Fruit fly (Drosophila melanogaster) whole organism, embryonic: ENCODE results near the gene eys.
A peak's percentile ranks its signal among the peaks of the same experiment; 100 is the strongest.

ENCODE experiments used
- Ada2b ChIP-seq: fragments of 200-800 bp; sonication (Bioruptor generic); IDR thresholded peaks from 2 replicates; pipeline ENCODE4 v1.3.6; 2022; ENCODE audit warnings: missing biosample characterization, missing genetic modification characterization
- Bgb ChIP-seq: fragments of 200-800 bp; sonication (Bioruptor generic); IDR thresholded peaks from 2 replicates; pipeline ENCODE4 v1.3.6; 2022; ENCODE audit warnings: missing biosample characterization, missing genetic modification characterization; ENCODE audit not compliant: partially characterized antibody
- CG11247 ChIP-seq: fragments of 200-800 bp; sonication (Bioruptor generic); IDR thresholded peaks from 2 replicates; pipeline ENCODE4 v1.3.6; 2022; ENCODE audit warnings: missing biosample characterization, missing genetic modification characterization
- CG11504 ChIP-seq: fragments of 200-800 bp; sonication (Bioruptor generic); optimal IDR thresholded peaks from 3 replicates; lab custom pipeline; 2019; ENCODE audit warnings: missing biosample characterization, mild to moderate bottlenecking, missing genetic modification characterization, moderate library complexity
- CG1233 ChIP-seq: fragments of 200-800 bp; sonication (Bioruptor generic); optimal IDR thresholded peaks from 4 replicates; lab custom pipeline; 2018; ENCODE audit warnings: missing biosample characterization, mild to moderate bottlenecking, missing genetic modification characterization
- CG13123 ChIP-seq: fragments of 200-800 bp; sonication (Bioruptor generic); optimal IDR thresholded peaks from 2 replicates; lab custom pipeline; 2016; ENCODE audit warnings: missing biosample characterization, missing genetic modification characterization
- CG14965 ChIP-seq: fragments of 200-800 bp; sonication (Bioruptor generic); optimal IDR thresholded peaks from 2 replicates; lab custom pipeline; 2016; ENCODE audit warnings: missing biosample characterization, missing genetic modification characterization, borderline replicate concordance
- CG1603 ChIP-seq: fragments of 200-800 bp; sonication (Bioruptor generic); optimal IDR thresholded peaks from 2 replicates; lab custom pipeline; 2019; ENCODE audit warnings: missing biosample characterization, mild to moderate bottlenecking, missing genetic modification characterization, moderate library complexity
- CG2129 ChIP-seq: fragments of 200-800 bp; sonication (Bioruptor generic); IDR thresholded peaks from 2 replicates; pipeline ENCODE4 v1.3.6; 2022; ENCODE audit warnings: missing biosample characterization, missing genetic modification characterization; ENCODE audit not compliant: partially characterized antibody
- CG2712 ChIP-seq: fragments of 200-800 bp; optimal IDR thresholded peaks from 3 replicates; lab custom pipeline; 2019; ENCODE audit warnings: missing biosample characterization, mild to moderate bottlenecking, missing genetic modification characterization, moderate library complexity
- CG2875 ChIP-seq: fragments of 200-800 bp; sonication (Bioruptor generic); optimal IDR thresholded peaks from 2 replicates; lab custom pipeline; 2017; ENCODE audit warnings: missing biosample characterization, mild to moderate bottlenecking, missing genetic modification characterization, missing genetic modification reagents
- CG3163 ChIP-seq: fragments of 200-800 bp; sonication (Bioruptor generic); optimal IDR thresholded peaks from 3 replicates; lab custom pipeline; 2016; ENCODE audit warnings: missing biosample characterization, missing genetic modification characterization
- CG3726 ChIP-seq: fragments of 200-800 bp; sonication (Bioruptor generic); IDR thresholded peaks from 3 replicates; pipeline ENCODE4, ENCODE4 v1.3.6; 2022; ENCODE audit warnings: missing biosample characterization, missing genetic modification characterization
- CG4820 ChIP-seq: fragments of 200-800 bp; sonication (Bioruptor generic); optimal IDR thresholded peaks from 3 replicates; lab custom pipeline; 2016; ENCODE audit warnings: missing biosample characterization, missing genetic modification characterization
- CG6791 ChIP-seq: fragments of 200-800 bp; sonication (Bioruptor generic); IDR thresholded peaks from 3 replicates; pipeline ENCODE4 v1.3.6; 2022; ENCODE audit warnings: missing biosample characterization, missing genetic modification characterization; ENCODE audit not compliant: partially characterized antibody
- CG7271 ChIP-seq: fragments of 200-800 bp; sonication (Bioruptor generic); optimal IDR thresholded peaks from 2 replicates; lab custom pipeline; 2018; ENCODE audit warnings: missing biosample characterization, mild to moderate bottlenecking, missing genetic modification characterization, moderate library complexity
- CG8924 ChIP-seq: fragments of 200-800 bp; optimal IDR thresholded peaks from 3 replicates; lab custom pipeline; 2019; ENCODE audit warnings: missing biosample characterization, mild to moderate bottlenecking, missing genetic modification characterization, moderate library complexity
- CG8944 ChIP-seq: fragments of 200-800 bp; sonication (Bioruptor generic); optimal IDR thresholded peaks from 3 replicates; lab custom pipeline; 2016; ENCODE audit warnings: missing biosample characterization, missing genetic modification characterization
- CG9817 ChIP-seq: fragments of 200-800 bp; sonication (Bioruptor generic); optimal IDR thresholded peaks from 2 replicates; lab custom pipeline; 2018; ENCODE audit warnings: missing biosample characterization, mild to moderate bottlenecking, missing genetic modification characterization, moderate library complexity
- CTCF ChIP-seq: fragments of 200-800 bp; sonication (Bioruptor generic); optimal IDR thresholded peaks from 2 replicates; lab custom pipeline; 2017; ENCODE audit warnings: missing biosample characterization, mild to moderate bottlenecking, missing genetic modification characterization, moderate library complexity
- D19B ChIP-seq: fragments of 200-800 bp; sonication (Bioruptor generic); optimal IDR thresholded peaks from 2 replicates; lab custom pipeline; 2017; ENCODE audit warnings: missing biosample characterization, mild to moderate bottlenecking, missing genetic modification characterization
- Fer1 ChIP-seq: fragments of 200-800 bp; sonication (Bioruptor generic); optimal IDR thresholded peaks from 2 replicates; lab custom pipeline; 2017; ENCODE audit warnings: missing biosample characterization, mild to moderate bottlenecking, missing genetic modification characterization
- Fer2 ChIP-seq: fragments of 200-800 bp; sonication (Bioruptor generic); optimal IDR thresholded peaks from 2 replicates; lab custom pipeline; 2018; ENCODE audit warnings: missing biosample characterization, mild to moderate bottlenecking, missing genetic modification characterization, moderate library complexity
- Gsc ChIP-seq: fragments of 200-800 bp; sonication (Bioruptor generic); IDR thresholded peaks from 2 replicates; pipeline ENCODE4 v1.3.6; 2022; ENCODE audit warnings: missing biosample characterization, missing genetic modification characterization
- H15 ChIP-seq: fragments of 200-800 bp; sonication (Bioruptor generic); IDR thresholded peaks from 3 replicates; pipeline ENCODE4 v1.3.6; 2022; ENCODE audit warnings: missing biosample characterization, missing genetic modification characterization
- Hr3 ChIP-seq: fragments of 200-800 bp; sonication (Bioruptor generic); optimal IDR thresholded peaks from 3 replicates; lab custom pipeline; 2016; ENCODE audit warnings: missing biosample characterization, missing genetic modification characterization
- Kr ChIP-seq: fragments of 200-800 bp; sonication (Bioruptor generic); optimal IDR thresholded peaks from 2 replicates; lab custom pipeline; 2017; ENCODE audit warnings: missing biosample characterization, mild to moderate bottlenecking, missing genetic modification characterization
- NC2β ChIP-seq: fragments of 200-800 bp; sonication (Bioruptor generic); optimal IDR thresholded peaks from 2 replicates; lab custom pipeline; 2016; ENCODE audit warnings: missing biosample characterization, missing genetic modification characterization
- NK7.1 ChIP-seq: fragments of 200-800 bp; sonication (Bioruptor generic); optimal IDR thresholded peaks from 3 replicates; lab custom pipeline; 2016; ENCODE audit warnings: missing biosample characterization, missing genetic modification characterization
- Oli ChIP-seq: fragments of 200-800 bp; sonication (Bioruptor generic); optimal IDR thresholded peaks from 2 replicates; lab custom pipeline; 2018; ENCODE audit warnings: missing biosample characterization, mild to moderate bottlenecking, missing genetic modification characterization, moderate library complexity
- Optix ChIP-seq: fragments of 200-800 bp; sonication (Bioruptor generic); IDR thresholded peaks from 3 replicates; pipeline ENCODE4 v1.3.6; 2022; ENCODE audit warnings: missing biosample characterization, missing genetic modification characterization
- Sry-β ChIP-seq: fragments of 200-800 bp; sonication (Bioruptor generic); optimal IDR thresholded peaks from 2 replicates; lab custom pipeline; 2018; ENCODE audit warnings: missing biosample characterization, mild to moderate bottlenecking, missing genetic modification characterization, moderate library complexity
- aop ChIP-seq: fragments of 200-800 bp; sonication (Bioruptor generic); IDR thresholded peaks from 2 replicates; pipeline ENCODE4 v1.3.6; 2022; ENCODE audit warnings: missing biosample characterization, missing genetic modification characterization
- cas ChIP-seq: fragments of 200-800 bp; sonication (Bioruptor generic); IDR thresholded peaks from 2 replicates; pipeline ENCODE4 v1.3.6; 2022; ENCODE audit warnings: missing biosample characterization, missing genetic modification characterization
- chm ChIP-seq: fragments of 200-800 bp; sonication (Bioruptor generic); IDR thresholded peaks from 2 replicates; pipeline ENCODE4 v1.3.6; 2022; ENCODE audit warnings: missing biosample characterization, missing genetic modification characterization
- cwo ChIP-seq: fragments of 200-800 bp; sonication (Bioruptor generic); optimal IDR thresholded peaks from 3 replicates; lab custom pipeline; 2017; ENCODE audit warnings: missing biosample characterization, missing genetic modification characterization, mild to moderate bottlenecking, moderate library complexity, missing genetic modification reagents
- dmrt99B ChIP-seq: fragments of 200-800 bp; sonication (Bioruptor generic); optimal IDR thresholded peaks from 2 replicates; lab custom pipeline; 2018; ENCODE audit warnings: missing biosample characterization, mild to moderate bottlenecking, missing genetic modification characterization, moderate library complexity
- ewg ChIP-seq: fragments of 200-800 bp; sonication (Bioruptor generic); optimal IDR thresholded peaks from 3 replicates; lab custom pipeline; 2017; ENCODE audit warnings: mild to moderate bottlenecking, missing biosample characterization, missing genetic modification reagents, missing genetic modification characterization
- gcm2 ChIP-seq: fragments of 200-800 bp; sonication (Bioruptor generic); optimal IDR thresholded peaks from 2 replicates; lab custom pipeline; 2016; ENCODE audit warnings: missing biosample characterization, missing genetic modification characterization
- gro ChIP-seq: fragments of 200-800 bp; sonication (Bioruptor generic); optimal IDR thresholded peaks from 2 replicates; lab custom pipeline; 2016; ENCODE audit warnings: missing biosample characterization, missing genetic modification characterization
- gsb ChIP-seq: fragments of 200-800 bp; sonication (Bioruptor generic); IDR thresholded peaks from 2 replicates; pipeline ENCODE4 v1.3.6; 2022; ENCODE audit warnings: missing biosample characterization, missing genetic modification characterization
- gsb-n ChIP-seq: fragments of 200-800 bp; sonication (Bioruptor generic); optimal IDR thresholded peaks from 3 replicates; lab custom pipeline; 2018; ENCODE audit warnings: missing biosample characterization, mild to moderate bottlenecking, missing genetic modification characterization
- hth ChIP-seq: fragments of >200 bp; optimal IDR thresholded peaks from 2 replicates; lab custom pipeline; 2017; ENCODE audit warnings: inconsistent platforms
- nerfin-2 ChIP-seq: fragments of 200-800 bp; sonication (Bioruptor generic); IDR thresholded peaks from 2 replicates; pipeline ENCODE4 v1.3.6; 2022; ENCODE audit warnings: missing biosample characterization, missing genetic modification characterization; ENCODE audit not compliant: partially characterized antibody
- org-1 ChIP-seq: fragments of 200-800 bp; sonication (Bioruptor generic); optimal IDR thresholded peaks from 2 replicates; lab custom pipeline; 2017; ENCODE audit warnings: missing biosample characterization, missing genetic modification characterization
- otp ChIP-seq: fragments of 200-800 bp; sonication (Bioruptor generic); IDR thresholded peaks from 3 replicates; pipeline ENCODE4, ENCODE4 v1.3.6; 2022; ENCODE audit warnings: missing biosample characterization, missing genetic modification characterization
- repo ChIP-seq: fragments of 200-800 bp; sonication (Bioruptor generic); optimal IDR thresholded peaks from 2 replicates; lab custom pipeline; 2016; ENCODE audit warnings: missing biosample characterization, missing genetic modification characterization
- schlank ChIP-seq: fragments of 200-800 bp; sonication (Bioruptor generic); optimal IDR thresholded peaks from 2 replicates; lab custom pipeline; 2018; ENCODE audit warnings: missing biosample characterization, mild to moderate bottlenecking, missing genetic modification characterization
- sqz ChIP-seq: fragments of 200-800 bp; sonication (Bioruptor generic); optimal IDR thresholded peaks from 3 replicates; lab custom pipeline; 2018; ENCODE audit warnings: missing biosample characterization, mild to moderate bottlenecking, missing genetic modification characterization
- ssp ChIP-seq: fragments of 200-800 bp; sonication (Bioruptor generic); IDR thresholded peaks from 2 replicates; pipeline ENCODE4 v1.3.6; 2022; ENCODE audit warnings: missing biosample characterization, missing genetic modification characterization
- ttk ChIP-seq: fragments of 200-800 bp; sonication (Bioruptor generic); IDR thresholded peaks from 2 replicates; pipeline ENCODE4 v2.1.2; 2022; ENCODE audit warnings: missing biosample characterization, missing genetic modification characterization

Gene eys

dm6 chr2L:2363626-2364147 lies 52.2 kb downstream of the eys start (continued):
- no peak for TF ChIP-seq Gsc (GFP tag; lab: Robert Waterston, UW)
- TF ChIP-seq chm (GFP tag; lab: Robert Waterston, UW), result peak; percentile 87
- TF ChIP-seq CG6791 (GFP tag; lab: Robert Waterston, UW), result no peak
- TF ChIP-seq CG11504, result peak; percentile 94
- peak; percentile 95 for TF ChIP-seq dmrt99B (tag; lab: Kevin White, UChicago)
- no peak for TF ChIP-seq nerfin-2 (GFP tag; lab: Robert Waterston, UW)
- peak; percentile 65 for TF ChIP-seq ewg (GFP tag; lab: Kevin White, UChicago)
- no peak for TF ChIP-seq CG2129 (GFP tag; lab: Robert Waterston, UW)
- TF ChIP-seq CG1603, result peak; percentile 70
- TF ChIP-seq gsb-n, result peak; percentile 94
- TF ChIP-seq Oli (tag; lab: Kevin White, UChicago), result peak; percentile 91
- peak; percentile 55 for TF ChIP-seq Hr3 (GFP tag; lab: Kevin White, UChicago)
- TF ChIP-seq ssp (GFP tag; lab: Robert Waterston, UW), result peak; percentile 17; the same call in 1 of the 2 replicates
- TF ChIP-seq otp (GFP tag; lab: Robert Waterston, UW), result peak; percentile 89; the same call in 2 of the 3 replicates
- no peak for TF ChIP-seq CG14965 (GFP tag; lab: Kevin White, UChicago)
- TF ChIP-seq CG9817 (tag; lab: Kevin White, UChicago), result peak; percentile 85
- TF ChIP-seq Fer1 (GFP tag; lab: Kevin White, UChicago), result peak; percentile 92
- TF ChIP-seq NC2β (GFP tag; lab: Kevin White, UChicago), result peak; percentile 53
- TF ChIP-seq CG11247 (GFP tag; lab: Robert Waterston, UW), result peak; percentile 54; the same call in 1 of the 2 replicates
- peak; percentile 47 for TF ChIP-seq CG13123 (GFP tag; lab: Kevin White, UChicago)
- TF ChIP-seq CG2875, result peak; percentile 88
- no peak for TF ChIP-seq aop (GFP tag; lab: Robert Waterston, UW)
- TF ChIP-seq Sry-β (GFP tag; lab: Kevin White, UChicago), result peak; percentile 33
- peak; percentile 51 for TF ChIP-seq schlank (tag; lab: Kevin White, UChicago)
- TF ChIP-seq NK7.1 (GFP tag; lab: Kevin White, UChicago), result peak; percentile 61
- peak; percentile 81 for TF ChIP-seq cwo (GFP tag; lab: Kevin White, UChicago)
- TF ChIP-seq CG2712 (tag; lab: Kevin White, UChicago), result peak; percentile 94
- TF ChIP-seq H15 (GFP tag; lab: Robert Waterston, UW), result peak; percentile 80; the same call in 2 of the 3 replicates
- TF ChIP-seq ttk (GFP tag; lab: Robert Waterston, UW), result peak; percentile 47; the same call in 1 of the 2 replicates
- TF ChIP-seq Bgb (GFP tag; lab: Robert Waterston, UW), result no peak
- peak; percentile 43 for TF ChIP-seq Kr
- peak; percentile 81 for TF ChIP-seq sqz (GFP tag; lab: Kevin White, UChicago)
- peak; percentile 91 for TF ChIP-seq CG8924 (tag; lab: Kevin White, UChicago)
- TF ChIP-seq cas (GFP tag; lab: Robert Waterston, UW), result peak; percentile 74
- peak; percentile 32 for TF ChIP-seq CTCF
- TF ChIP-seq hth (lab: Kevin White, UChicago), result no peak
- no peak for TF ChIP-seq gro (GFP tag; lab: Kevin White, UChicago)
- TF ChIP-seq CG7271 (tag; lab: Kevin White, UChicago), result peak; percentile 64
- TF ChIP-seq D19B, result peak; percentile 73
- peak; percentile 29 for TF ChIP-seq CG8944 (GFP tag; lab: Kevin White, UChicago)
- TF ChIP-seq Fer2 (tag; lab: Kevin White, UChicago), result peak; percentile 84
- peak; percentile 89 for TF ChIP-seq CG1233
- peak; percentile 77 for TF ChIP-seq org-1 (GFP tag; lab: Kevin White, UChicago)
- TF ChIP-seq Ada2b (GFP tag; lab: Robert Waterston, UW), result peak; percentile 87
- peak; percentile 57 for TF ChIP-seq repo
- TF ChIP-seq gsb (GFP tag; lab: Robert Waterston, UW), result peak; percentile 76
- TF ChIP-seq CG4820, result peak; percentile 84
- no peak for TF ChIP-seq CG3163
- TF ChIP-seq CG3726 (GFP tag; lab: Robert Waterston, UW), result peak; percentile 83; the same call in 2 of the 3 replicates
- TF ChIP-seq Optix (GFP tag; lab: Robert Waterston, UW), result peak; percentile 48; the same call in 1 of the 3 replicates
- TF ChIP-seq gcm2 (GFP tag; lab: Kevin White, UChicago), result peak; percentile 64
